Fruit fly (Drosophila melanogaster) whole organism, embryonic: Measurements from ENCODE around the gene CG5068.

ENCODE experiments used
- CG11695 ChIP-seq: fragments of 200-800 bp; sonication (Bioruptor generic); IDR thresholded peaks from 3 replicates; pipeline ENCODE4 v1.3.6; 2022; ENCODE audit warnings: missing biosample characterization, missing genetic modification characterization
- CG11723 ChIP-seq: fragments of 200-800 bp; sonication (Bioruptor generic); optimal IDR thresholded peaks from 2 replicates; lab custom pipeline; 2017; ENCODE audit warnings: missing biosample characterization, mild to moderate bottlenecking, missing genetic modification characterization
- CG12744 ChIP-seq: fragments of 200-800 bp; sonication (Bioruptor generic); optimal IDR thresholded peaks from 2 replicates; lab custom pipeline; 2016; ENCODE audit warnings: missing biosample characterization, missing genetic modification characterization
- CG13424 ChIP-seq: fragments of 200-800 bp; sonication (Bioruptor generic); optimal IDR thresholded peaks from 2 replicates; lab custom pipeline; 2019; ENCODE audit warnings: missing biosample characterization, mild to moderate bottlenecking, missing genetic modification characterization, moderate library complexity
- CG13775 ChIP-seq: fragments of 200-800 bp; sonication (Bioruptor generic); optimal IDR thresholded peaks from 3 replicates; lab custom pipeline; 2017; ENCODE audit warnings: missing biosample characterization, mild to moderate bottlenecking, missing genetic modification characterization
- CG14710 ChIP-seq: fragments of 200-800 bp; sonication (Bioruptor generic); optimal IDR thresholded peaks from 3 replicates; lab custom pipeline; 2019; ENCODE audit warnings: missing biosample characterization, mild to moderate bottlenecking, missing genetic modification characterization, moderate library complexity
- CG15269 ChIP-seq: fragments of 200-800 bp; sonication (Bioruptor generic); optimal IDR thresholded peaks from 2 replicates; lab custom pipeline; 2018; ENCODE audit warnings: missing biosample characterization, mild to moderate bottlenecking, missing genetic modification characterization, moderate library complexity
- CG15601 ChIP-seq: fragments of 200-800 bp; sonication (Bioruptor generic); optimal IDR thresholded peaks from 3 replicates; lab custom pipeline; 2019; ENCODE audit warnings: missing biosample characterization, mild to moderate bottlenecking, missing genetic modification characterization, moderate library complexity
- CG16813 ChIP-seq: fragments of 200-800 bp; sonication (Bioruptor generic); IDR thresholded peaks from 3 replicates; pipeline ENCODE4 v1.3.6; 2022; ENCODE audit warnings: missing biosample characterization, missing genetic modification characterization; ENCODE audit not compliant: partially characterized antibody
- CG18262 ChIP-seq: fragments of 200-800 bp; optimal IDR thresholded peaks from 3 replicates; lab custom pipeline; 2019; ENCODE audit warnings: missing biosample characterization, mild to moderate bottlenecking, missing genetic modification characterization, moderate library complexity
- CG32767 ChIP-seq: fragments of 200-800 bp; sonication (Bioruptor generic); IDR thresholded peaks from 2 replicates; pipeline ENCODE4 v1.3.6; 2022; ENCODE audit warnings: missing biosample characterization, missing genetic modification characterization
- CG3847 ChIP-seq: fragments of 200-800 bp; sonication (Bioruptor generic); IDR thresholded peaks from 2 replicates; pipeline ENCODE4 v1.3.6; 2022; ENCODE audit warnings: missing biosample characterization, missing genetic modification characterization
- CG5180 ChIP-seq: fragments of 200-800 bp; sonication (Bioruptor generic); optimal IDR thresholded peaks from 3 replicates; lab custom pipeline; 2017; ENCODE audit warnings: missing biosample characterization, missing genetic modification characterization, mild to moderate bottlenecking, moderate library complexity, missing genetic modification reagents
- CG6791 ChIP-seq: fragments of 200-800 bp; sonication (Bioruptor generic); IDR thresholded peaks from 3 replicates; pipeline ENCODE4 v1.3.6; 2022; ENCODE audit warnings: missing biosample characterization, missing genetic modification characterization; ENCODE audit not compliant: partially characterized antibody
- CG7556 ChIP-seq: fragments of 200-800 bp; sonication (Bioruptor generic); optimal IDR thresholded peaks from 2 replicates; lab custom pipeline; 2017; ENCODE audit warnings: missing biosample characterization, mild to moderate bottlenecking, missing genetic modification characterization
- CG7745 ChIP-seq: fragments of 200-800 bp; sonication (Bioruptor generic); optimal IDR thresholded peaks from 2 replicates; lab custom pipeline; 2018; ENCODE audit warnings: missing biosample characterization, mild to moderate bottlenecking, missing genetic modification characterization, moderate library complexity
- CG8290 ChIP-seq, 3 experiments: fragments of 200-800 bp; sonication (Bioruptor generic); optimal IDR thresholded peaks; 2 replicates each; lab custom pipeline; 2016 to 2019; ENCODE audit warnings: missing biosample characterization in 3 of 3, missing genetic modification characterization in 3 of 3, mild to moderate bottlenecking in 2 of 3, moderate library complexity in 1 of 3
- CG9609 ChIP-seq: fragments of 200-800 bp; sonication (Bioruptor generic); optimal IDR thresholded peaks from 3 replicates; lab custom pipeline; 2016; ENCODE audit warnings: missing biosample characterization, missing genetic modification characterization
- CTCF ChIP-seq: fragments of 200-800 bp; sonication (Bioruptor generic); optimal IDR thresholded peaks from 2 replicates; lab custom pipeline; 2017; ENCODE audit warnings: missing biosample characterization, mild to moderate bottlenecking, missing genetic modification characterization, moderate library complexity
- E2f2 ChIP-seq: fragments of 200-800 bp; sonication (Bioruptor generic); IDR thresholded peaks from 2 replicates; pipeline ENCODE4 v1.3.6; 2022; ENCODE audit warnings: missing biosample characterization, missing genetic modification characterization
- ERR ChIP-seq: fragments of 200-800 bp; sonication (Bioruptor generic); optimal IDR thresholded peaks from 2 replicates; lab custom pipeline; 2016; ENCODE audit warnings: missing biosample characterization, missing genetic modification characterization
- Jarid2 ChIP-seq: fragments of 200-800 bp; sonication (Bioruptor generic); optimal IDR thresholded peaks from 3 replicates; lab custom pipeline; 2017; ENCODE audit warnings: mild to moderate bottlenecking, missing biosample characterization, missing genetic modification reagents, missing genetic modification characterization
- Meics ChIP-seq: fragments of 200-800 bp; sonication (Bioruptor generic); optimal IDR thresholded peaks from 2 replicates; lab custom pipeline; 2017; ENCODE audit warnings: missing biosample characterization, mild to moderate bottlenecking, missing genetic modification characterization
- PHDP ChIP-seq: fragments of 200-800 bp; sonication (Bioruptor generic); optimal IDR thresholded peaks from 3 replicates; lab custom pipeline; 2018; ENCODE audit warnings: missing biosample characterization, mild to moderate bottlenecking, missing genetic modification characterization, moderate library complexity
- Side ChIP-seq: fragments of 200-800 bp; sonication (Bioruptor generic); optimal IDR thresholded peaks from 2 replicates; lab custom pipeline; 2016; ENCODE audit warnings: missing biosample characterization, missing genetic modification characterization
- Usf ChIP-seq: fragments of 200-800 bp; sonication (Bioruptor generic); optimal IDR thresholded peaks from 2 replicates; lab custom pipeline; 2017; ENCODE audit warnings: missing genotype, missing biosample characterization, missing genetic modification characterization
- cad ChIP-seq: fragments of >200 bp; optimal IDR thresholded peaks from 2 replicates; lab custom pipeline; 2017; ENCODE audit warnings: missing biosample characterization, missing genetic modification characterization
- caup ChIP-seq: fragments of 200-800 bp; sonication (Bioruptor generic); optimal IDR thresholded peaks from 3 replicates; lab custom pipeline; 2017; ENCODE audit warnings: missing biosample characterization, mild to moderate bottlenecking, missing genetic modification characterization, moderate library complexity; ENCODE audit not compliant: severe bottlenecking
- cg ChIP-seq: fragments of 200-800 bp; sonication (Bioruptor generic); optimal IDR thresholded peaks from 3 replicates; lab custom pipeline; 2019; ENCODE audit warnings: missing biosample characterization, mild to moderate bottlenecking, missing genetic modification characterization, moderate library complexity
- crp ChIP-seq, 2 experiments: fragments of 200-800 bp; sonication (Bioruptor generic); optimal IDR thresholded peaks; 2 replicates in 1 of 2; 3 replicates in 1 of 2; lab custom pipeline; 2017; ENCODE audit warnings: missing biosample characterization in 2 of 2, missing genetic modification characterization in 2 of 2, mild to moderate bottlenecking in 1 of 2, moderate library complexity in 1 of 2
- en ChIP-seq: fragments of 200-800 bp; sonication (Bioruptor generic); optimal IDR thresholded peaks from 2 replicates; lab custom pipeline; 2016; ENCODE audit warnings: missing biosample characterization, missing genetic modification characterization
- ftz-f1 ChIP-seq: fragments of 200-800 bp; sonication (Bioruptor generic); optimal IDR thresholded peaks from 2 replicates; lab custom pipeline; 2016; ENCODE audit warnings: missing biosample characterization, missing genetic modification characterization
- kah ChIP-seq: fragments of 200-800 bp; sonication (Bioruptor generic); optimal IDR thresholded peaks from 2 replicates; lab custom pipeline; 2018; ENCODE audit warnings: missing biosample characterization, mild to moderate bottlenecking, missing genetic modification characterization
- klu ChIP-seq: fragments of 200-800 bp; sonication (Bioruptor generic); IDR thresholded peaks from 2 replicates; pipeline ENCODE4 v1.3.6; 2022; ENCODE audit warnings: missing biosample characterization, missing genetic modification characterization
- lmd ChIP-seq: fragments of 200-800 bp; sonication (Bioruptor generic); IDR thresholded peaks from 2 replicates; pipeline ENCODE4 v1.3.6; 2022; ENCODE audit warnings: missing biosample characterization, missing genetic modification characterization
- nom ChIP-seq: fragments of 200-800 bp; sonication (Bioruptor generic); optimal IDR thresholded peaks from 2 replicates; lab custom pipeline; 2017; ENCODE audit warnings: missing biosample characterization, missing genetic modification characterization, mild to moderate bottlenecking, moderate library complexity, missing genetic modification reagents
- onecut ChIP-seq: fragments of 200-800 bp; sonication (Bioruptor generic); IDR thresholded peaks from 2 replicates; pipeline ENCODE4 v1.3.6; 2022; ENCODE audit warnings: missing biosample characterization, missing genetic modification characterization
- org-1 ChIP-seq: fragments of 200-800 bp; sonication (Bioruptor generic); optimal IDR thresholded peaks from 2 replicates; lab custom pipeline; 2017; ENCODE audit warnings: missing biosample characterization, missing genetic modification characterization
- phol ChIP-seq: fragments of 200-800 bp; sonication (Bioruptor generic); optimal IDR thresholded peaks from 3 replicates; lab custom pipeline; 2018; ENCODE audit warnings: missing biosample characterization, mild to moderate bottlenecking, missing genetic modification characterization, moderate library complexity
- psq ChIP-seq: fragments of 200-800 bp; sonication (Bioruptor generic); optimal IDR thresholded peaks from 2 replicates; lab custom pipeline; 2017; ENCODE audit warnings: missing biosample characterization, missing genetic modification characterization
- pum ChIP-seq: fragments of 200-800 bp; sonication (Bioruptor generic); optimal IDR thresholded peaks from 2 replicates; lab custom pipeline; 2016; ENCODE audit warnings: missing biosample characterization, missing genetic modification characterization
- pzg ChIP-seq: fragments of 200-800 bp; sonication (Bioruptor generic); optimal IDR thresholded peaks from 3 replicates; lab custom pipeline; 2018; ENCODE audit warnings: missing biosample characterization, mild to moderate bottlenecking, missing genetic modification characterization, moderate library complexity
- rib ChIP-seq: fragments of 200-800 bp; sonication (Bioruptor generic); IDR thresholded peaks from 2 replicates; pipeline ENCODE4 v1.3.6; 2022; ENCODE audit warnings: missing biosample characterization, missing genetic modification characterization
- ro ChIP-seq: fragments of 200-800 bp; sonication (Bioruptor generic); IDR thresholded peaks from 2 replicates; pipeline ENCODE4 v1.3.6; 2022; ENCODE audit warnings: missing biosample characterization, missing genetic modification characterization
- sens ChIP-seq: fragments of 200-800 bp; sonication (Bioruptor generic); peaks from one replicate; lab custom pipeline; 2016; ENCODE audit warnings: missing biosample characterization, missing genetic modification characterization
- shn ChIP-seq: fragments of 200-800 bp; sonication (Bioruptor generic); optimal IDR thresholded peaks from 3 replicates; lab custom pipeline; 2016; ENCODE audit warnings: missing biosample characterization, missing genetic modification characterization
- tin ChIP-seq: fragments of 200-800 bp; sonication (Bioruptor generic); optimal IDR thresholded peaks from 3 replicates; lab custom pipeline; 2016; ENCODE audit warnings: missing biosample characterization, missing genetic modification characterization
- tna ChIP-seq: fragments of 200-800 bp; sonication (Bioruptor generic); IDR thresholded peaks from 2 replicates; pipeline ENCODE4 v1.3.6; 2022; ENCODE audit warnings: missing biosample characterization, missing genetic modification characterization; ENCODE audit not compliant: partially characterized antibody
- toy ChIP-seq: fragments of 200-800 bp; sonication (Bioruptor generic); IDR thresholded peaks from 2 replicates; pipeline ENCODE4 v1.3.6; 2022; ENCODE audit warnings: missing biosample characterization, missing genetic modification characterization
- trh ChIP-seq: fragments of 200-800 bp; sonication (Bioruptor generic); optimal IDR thresholded peaks from 2 replicates; lab custom pipeline; 2016; ENCODE audit warnings: missing biosample characterization, missing genetic modification characterization
- tx ChIP-seq: fragments of 200-800 bp; sonication (Bioruptor generic); optimal IDR thresholded peaks from 2 replicates; lab custom pipeline; 2016; ENCODE audit warnings: missing biosample characterization, missing genetic modification characterization
- unc-4 ChIP-seq: fragments of 200-800 bp; sonication (Bioruptor generic); IDR thresholded peaks from 2 replicates; pipeline ENCODE4 v1.3.6; 2022; ENCODE audit warnings: missing biosample characterization, missing genetic modification characterization; ENCODE audit not compliant: partially characterized antibody

CG5068 gene

DNA sequence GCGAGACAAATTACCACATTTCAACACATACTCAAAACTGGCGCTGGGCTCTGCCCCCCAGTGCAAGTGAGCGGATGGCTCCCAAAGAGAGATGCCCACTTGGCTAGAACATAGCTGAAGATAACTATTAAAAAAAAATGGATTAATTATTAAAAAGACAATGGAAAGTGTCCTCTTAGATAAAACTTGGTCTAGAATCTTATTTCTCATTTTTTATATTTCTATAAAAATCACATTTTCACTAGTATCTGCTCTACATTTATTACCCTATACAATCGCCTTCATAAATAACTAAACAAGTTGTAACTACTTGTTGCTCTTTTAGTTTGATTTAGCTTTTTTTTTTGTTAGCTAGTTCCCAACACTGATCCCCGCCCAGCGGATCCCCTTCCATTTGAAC lies 46.4 kb downstream of the CG5068 start (continued):
- TF ChIP-seq CG15601 (no peak), pzg (GFP tag; lab: Kevin White, UChicago) (no peak), CG8290 (GFP tag; optimal IDR thresholded peaks at IDR 0.05; lab: Kevin White, UChicago) (no peak), CG8290 (tag; optimal IDR thresholded peaks at IDR 0.05; lab: Kevin White, UChicago) (no peak), CG13424 (peak; percentile 25), Jarid2 (no peak), cad (GFP tag; lab: Kevin White, UChicago) (no peak), rib (no peak), CG14710 (peak; percentile 32), kah (GFP tag; lab: Kevin White, UChicago) (no peak), trh (GFP tag; lab: Kevin White, UChicago) (no peak), CG6791 (no peak), CG12744 (no peak), CG9609 (GFP tag; lab: Kevin White, UChicago) (no peak), CG32767 (GFP tag; lab: Robert Waterston, UW) (no peak), unc-4 (GFP tag; lab: Robert Waterston, UW) (no peak), CG15269 (tag; lab: Kevin White, UChicago) (no peak), sens (GFP tag; lab: Kevin White, UChicago) (peak; percentile 69), lmd (no peak), en (GFP tag; lab: Kevin White, UChicago) (no peak), CG13775 (no peak), CG16813 (GFP tag; lab: Robert Waterston, UW) (no peak), cg (GFP tag; lab: Kevin White, UChicago) (no peak), ftz-f1 (GFP tag; lab: Kevin White, UChicago) (no peak), CG3847 (GFP tag; lab: Robert Waterston, UW) (no peak), toy (no peak), Side (GFP tag; lab: Kevin White, UChicago) (no peak), CG5180 (no peak), CG11723 (GFP tag; lab: Kevin White, UChicago) (no peak), CG18262 (tag; lab: Kevin White, UChicago) (peak; percentile 28), tx (GFP tag; lab: Kevin White, UChicago) (no peak), tna (GFP tag; lab: Robert Waterston, UW) (no peak), CG7745 (tag; lab: Kevin White, UChicago) (no peak), klu (no peak), crp (GFP tag; optimal IDR thresholded peaks at IDR 0.05; lab: Kevin White, UChicago) (no peak), PHDP (no peak), caup (GFP tag; lab: Kevin White, UChicago) (no peak), CG7556 (GFP tag; lab: Kevin White, UChicago) (no peak), onecut (no peak), CG11695 (GFP tag; lab: Robert Waterston, UW) (no peak), tin (no peak), Usf (GFP tag; lab: Kevin White, UChicago) (no peak), psq (no peak), pum (no peak), ro (GFP tag; lab: Robert Waterston, UW) (no peak), nom (GFP tag; lab: Kevin White, UChicago) (no peak), CTCF (GFP tag; lab: Kevin White, UChicago) (no peak), org-1 (GFP tag; lab: Kevin White, UChicago) (no peak), E2f2 (GFP tag; lab: Robert Waterston, UW) (no peak), ERR (GFP tag; lab: Kevin White, UChicago) (no peak), Meics (GFP tag; lab: Kevin White, UChicago) (no peak), phol (tag; lab: Kevin White, UChicago) (peak; percentile 57), shn (no peak)
